Worm (Caenorhabditis elegans) whole organism, young adult: ENCODE data around the gene F26F2.5.
A peak's percentile ranks its signal among the peaks of the same experiment; 100 is the strongest.

ENCODE experiments used
- B0035.1 ChIP-seq: sonication (generic microtip); optimal IDR thresholded peaks from 2 replicates; lab custom pipeline; 2016; ENCODE audit warnings: missing genetic modification characterization, mild to moderate bottlenecking, missing compliant biosample characterization, missing genotype, missing genetic modification reagents
- B0261.1 ChIP-seq: sonication (generic microtip); optimal IDR thresholded peaks from 2 replicates; lab custom pipeline; 2016; ENCODE audit warnings: mild to moderate bottlenecking, missing genetic modification characterization, moderate library complexity, missing compliant biosample characterization
- B0336.3 ChIP-seq: fragments of 200-800 bp; sonication (Bioruptor generic); IDR thresholded peaks from 2 replicates; pipeline ENCODE4 v1.3.6; 2022; ENCODE audit warnings: missing genetic modification characterization, missing compliant biosample characterization
- F33H1.4 ChIP-seq: fragments of 200-800 bp; sonication (Bioruptor generic); IDR thresholded peaks from 2 replicates; pipeline ENCODE4 v1.3.6; 2022; ENCODE audit warnings: missing genetic modification reagents, missing genetic modification characterization, missing compliant biosample characterization
- F37B4.10 ChIP-seq: fragments of 200-800 bp; sonication (Bioruptor generic); IDR thresholded peaks from 2 replicates; pipeline ENCODE4 v1.3.6; 2022; ENCODE audit warnings: missing genetic modification characterization, missing compliant biosample characterization
- F39B2.1 ChIP-seq: fragments of 200-800 bp; sonication (Bioruptor generic); IDR thresholded peaks from 2 replicates; pipeline ENCODE4 v1.3.6; 2022; ENCODE audit warnings: missing genetic modification reagents, missing genetic modification characterization, missing compliant biosample characterization
- K11D2.4 ChIP-seq: fragments of 200-800 bp; sonication (Bioruptor generic); IDR thresholded peaks from 2 replicates; pipeline ENCODE4 v1.3.6; 2022; ENCODE audit warnings: missing genetic modification reagents, missing genetic modification characterization, missing compliant biosample characterization
- Y53G8AR.9 ChIP-seq: fragments of 200-800 bp; sonication (Bioruptor generic); conservative IDR thresholded peaks from 2 replicates; pipeline ENCODE4 v1.3.6; 2022; ENCODE audit warnings: missing genetic modification reagents, missing genetic modification characterization, missing compliant biosample characterization
- Y67H2A.10 ChIP-seq: fragments of 200-800 bp; sonication (Bioruptor generic); conservative IDR thresholded peaks from 2 replicates; pipeline ENCODE4 v1.3.6; 2022; ENCODE audit warnings: missing genetic modification reagents, missing genetic modification characterization, missing compliant biosample characterization
- ama-1 ChIP-seq, 3 experiments: fragments of 150-350 bp in 1 of 3; sonication (generic microtip) in 2 of 3; optimal IDR thresholded peaks; 2 replicates each; lab custom pipeline; 2014 to 2018; ENCODE audit warnings: missing biosample characterization in 2 of 3, missing genetic modification characterization in 2 of 3, missing genetic modification reagents in 2 of 3
- athp-1 ChIP-seq: sonication (generic microtip); optimal IDR thresholded peaks from 2 replicates; lab custom pipeline; 2017; ENCODE audit warnings: mild to moderate bottlenecking, missing genetic modification characterization, missing compliant biosample characterization
- attf-3 ChIP-seq: fragments of 200-800 bp; sonication (Bioruptor generic); conservative IDR thresholded peaks from 2 replicates; pipeline ENCODE4 v1.3.6; 2022; ENCODE audit warnings: missing genetic modification reagents, missing genetic modification characterization, missing compliant biosample characterization
- attf-6 ChIP-seq: fragments of 200-800 bp; sonication (Bioruptor generic); IDR thresholded peaks from 2 replicates; pipeline ENCODE4 v1.3.6; 2022; ENCODE audit warnings: missing genetic modification reagents, missing genetic modification characterization, missing compliant biosample characterization
- bed-1 ChIP-seq: fragments of 200-800 bp; sonication (Bioruptor generic); IDR thresholded peaks from 2 replicates; pipeline ENCODE4 v1.3.6; 2022; ENCODE audit warnings: missing genetic modification reagents, missing genetic modification characterization, missing compliant biosample characterization
- bed-2 ChIP-seq: fragments of 200-800 bp; sonication (Bioruptor generic); IDR thresholded peaks from 2 replicates; pipeline ENCODE4 v1.3.6; 2022; ENCODE audit warnings: missing genetic modification reagents, missing genetic modification characterization, missing compliant biosample characterization
- ccch-3 ChIP-seq: fragments of 200-800 bp; sonication (Bioruptor generic); optimal IDR thresholded peaks from 2 replicates; lab custom pipeline; 2018; ENCODE audit warnings: mild to moderate bottlenecking, missing genetic modification characterization, missing compliant biosample characterization
- cebp-2 ChIP-seq: fragments of 200-800 bp; sonication (Bioruptor generic); IDR thresholded peaks from 2 replicates; pipeline ENCODE4 v1.3.6; 2022; ENCODE audit warnings: missing genetic modification characterization, missing compliant biosample characterization
- ceh-40 ChIP-seq: fragments of 200-800 bp; sonication (Bioruptor generic); IDR thresholded peaks from 2 replicates; pipeline ENCODE4 v1.3.6; 2022; ENCODE audit warnings: missing genetic modification characterization, missing compliant biosample characterization
- dox-1 ChIP-seq: fragments of 200-800 bp; sonication (Bioruptor generic); IDR thresholded peaks from 2 replicates; pipeline ENCODE4 v1.3.6; 2022; ENCODE audit warnings: missing genetic modification reagents, missing genetic modification characterization, missing compliant biosample characterization
- dpl-1 ChIP-seq: fragments of 150-350 bp; optimal IDR thresholded peaks from 2 replicates; lab custom pipeline; 2014; ENCODE audit warnings: missing biosample characterization, missing genetic modification reagents, missing genetic modification characterization
- egl-44 ChIP-seq: fragments of 200-800 bp; sonication (Bioruptor generic); IDR thresholded peaks from 2 replicates; pipeline ENCODE4 v1.3.6; 2022; ENCODE audit warnings: missing genetic modification reagents, missing genetic modification characterization, missing compliant biosample characterization
- ets-4 ChIP-seq: fragments of 200-800 bp; sonication (Bioruptor generic); optimal IDR thresholded peaks from 2 replicates; lab custom pipeline; 2018; ENCODE audit warnings: mild to moderate bottlenecking, missing genetic modification characterization, missing compliant biosample characterization
- hlh-26 ChIP-seq: fragments of 200-800 bp; sonication (Bioruptor generic); conservative IDR thresholded peaks from 2 replicates; pipeline ENCODE4 v1.3.6; 2022; ENCODE audit warnings: missing genetic modification reagents, missing genetic modification characterization, missing compliant biosample characterization
- hmg-1.2 ChIP-seq: fragments of 200-800 bp; sonication (Bioruptor generic); IDR thresholded peaks from 2 replicates; pipeline ENCODE4 v1.3.6; 2022; ENCODE audit warnings: missing genetic modification reagents, missing genetic modification characterization, missing compliant biosample characterization
- hmg-20 ChIP-seq: fragments of 200-800 bp; sonication (Bioruptor generic); IDR thresholded peaks from 2 replicates; pipeline ENCODE4 v1.3.6; 2022; ENCODE audit warnings: missing genetic modification reagents, missing genetic modification characterization, missing compliant biosample characterization
- lin-35 ChIP-seq, 3 experiments: fragments of 150-350 bp in 2 of 3; sonication (generic microtip) in 1 of 3; optimal IDR thresholded peaks; 2 replicates each; lab custom pipeline; 2014 to 2018; ENCODE audit warnings: missing biosample characterization in 3 of 3, missing genetic modification characterization in 3 of 3, missing genetic modification reagents in 3 of 3
- lin-40 ChIP-seq: sonication (generic microtip); optimal IDR thresholded peaks from 2 replicates; lab custom pipeline; 2016; ENCODE audit warnings: missing genetic modification characterization, mild to moderate bottlenecking, missing compliant biosample characterization, missing genotype, missing genetic modification reagents
- lir-1 ChIP-seq: fragments of 200-800 bp; sonication (Bioruptor generic); conservative IDR thresholded peaks from 2 replicates; pipeline ENCODE4 v1.3.6; 2022; ENCODE audit warnings: missing genetic modification reagents, missing genetic modification characterization, missing compliant biosample characterization
- madf-6 ChIP-seq: fragments of 200-800 bp; sonication (Bioruptor generic); IDR thresholded peaks from 2 replicates; pipeline ENCODE4 v1.3.6; 2022; ENCODE audit warnings: missing genetic modification reagents, missing genetic modification characterization, missing compliant biosample characterization
- madf-8 ChIP-seq: fragments of 200-800 bp; sonication (Bioruptor generic); conservative IDR thresholded peaks from 2 replicates; pipeline ENCODE4 v1.3.6; 2022; ENCODE audit warnings: missing genetic modification reagents, missing genetic modification characterization, missing compliant biosample characterization
- mcd-1 ChIP-seq: fragments of 200-800 bp; sonication (Bioruptor generic); IDR thresholded peaks from 2 replicates; pipeline ENCODE4 v1.3.6; 2022; ENCODE audit warnings: missing genetic modification reagents, missing genetic modification characterization, missing compliant biosample characterization
- mes-4 ChIP-seq: sonication (generic microtip); optimal IDR thresholded peaks from 2 replicates; lab custom pipeline; 2016; ENCODE audit warnings: missing genotype, missing genetic modification characterization, missing compliant biosample characterization
- nfyb-1 ChIP-seq: fragments of 200-800 bp; sonication (Bioruptor generic); IDR thresholded peaks from 2 replicates; pipeline ENCODE4 v1.3.6; 2022; ENCODE audit warnings: missing genetic modification reagents, missing genetic modification characterization, missing compliant biosample characterization
- nhr-179 ChIP-seq: sonication (generic microtip); optimal IDR thresholded peaks from 2 replicates; lab custom pipeline; 2016; ENCODE audit warnings: mild to moderate bottlenecking, missing genetic modification characterization, missing compliant biosample characterization
- nhr-80 ChIP-seq: sonication (generic microtip); optimal IDR thresholded peaks from 2 replicates; lab custom pipeline; 2016; ENCODE audit warnings: missing genetic modification characterization, missing compliant biosample characterization
- pbrm-1 ChIP-seq: fragments of 200-800 bp; sonication (Bioruptor generic); IDR thresholded peaks from 2 replicates; pipeline ENCODE4 v1.3.6; 2022; ENCODE audit warnings: missing genetic modification reagents, missing genetic modification characterization, missing compliant biosample characterization
- rcor-1 ChIP-seq: fragments of 200-800 bp; sonication (Bioruptor generic); IDR thresholded peaks from 2 replicates; pipeline ENCODE4 v1.3.6; 2022; ENCODE audit warnings: missing genetic modification reagents, missing genetic modification characterization, missing compliant biosample characterization
- repo-1 ChIP-seq: sonication (generic microtip); optimal IDR thresholded peaks from 2 replicates; lab custom pipeline; 2017; ENCODE audit warnings: mild to moderate bottlenecking, missing genetic modification characterization, missing compliant biosample characterization
- sptf-2 ChIP-seq: fragments of 200-800 bp; sonication (Bioruptor generic); optimal IDR thresholded peaks from 2 replicates; lab custom pipeline; 2018; ENCODE audit warnings: mild to moderate bottlenecking, missing genetic modification characterization, missing compliant biosample characterization
- tbp1 ChIP-seq: fragments of 200-800 bp; sonication (Bioruptor generic); optimal IDR thresholded peaks from 2 replicates; lab custom pipeline; 2018; ENCODE audit warnings: mild to moderate bottlenecking, missing genetic modification characterization, missing compliant biosample characterization
- unc-130 ChIP-seq: sonication (generic microtip); optimal IDR thresholded peaks from 2 replicates; lab custom pipeline; 2016; ENCODE audit warnings: missing genetic modification reagents, missing genetic modification characterization, missing compliant biosample characterization
- xnd-1 ChIP-seq: sonication (generic microtip); optimal IDR thresholded peaks from 2 replicates; lab custom pipeline; 2016; ENCODE audit warnings: missing genotype, missing genetic modification reagents, missing genetic modification characterization, missing compliant biosample characterization
- ztf-3 ChIP-seq: fragments of 200-800 bp; sonication (Bioruptor generic); optimal IDR thresholded peaks from 2 replicates; lab custom pipeline; 2018; ENCODE audit warnings: mild to moderate bottlenecking, missing genetic modification characterization, missing compliant biosample characterization
- ztf-6 ChIP-seq: fragments of 200-800 bp; sonication (Bioruptor generic); IDR thresholded peaks from 2 replicates; pipeline ENCODE4 v1.3.6; 2022; ENCODE audit warnings: missing genetic modification reagents, missing genetic modification characterization, missing compliant biosample characterization

Gene F26F2.5

ce11 chrV:20544610-20545009 is 28.9 kb upstream of the F26F2.5 start:
- TF ChIP-seq madf-8 (GFP tag; lab: Robert Waterston, UW) (no peak), attf-6 (no peak), cebp-2 (GFP tag; lab: Robert Waterston, UW) (no peak), dox-1 (GFP tag; lab: Robert Waterston, UW) (no peak), ama-1 (optimal IDR thresholded peaks at IDR 0.05; lab: Kevin White, UChicago) (no peak), ama-1 (GFP tag; optimal IDR thresholded peaks at IDR 0.05; lab: Kevin White, UChicago) (no peak), hmg-1.2 (peak; percentile 72), nhr-179 (tag; lab: Kevin White, UChicago) (no peak), lir-1 (no peak), ccch-3 (GFP tag; lab: Kevin White, UChicago) (no peak)

- TF ChIP-seq tbp1 (GFP tag; lab: Kevin White, UChicago) = no peak
- no peak for TF ChIP-seq ets-4
- no peak for TF ChIP-seq ama-1 (optimal IDR thresholded peaks at IDR 0.05; lab: Kevin White, UChicago)
- TF ChIP-seq ama-1 (GFP tag; optimal IDR thresholded peaks at IDR 0.05; lab: Kevin White, UChicago) = no peak
- TF ChIP-seq hmg-20 = no peak
- no peak for TF ChIP-seq hmg-1.2
- TF ChIP-seq Y53G8AR.9 (GFP tag; lab: Robert Waterston, UW) = no peak
- no peak for TF ChIP-seq lin-35 (GFP tag; optimal IDR thresholded peaks at IDR 0.05; lab: Kevin White, UChicago)
- TF ChIP-seq lin-40 (tag; lab: Kevin White, UChicago) = no peak
- TF ChIP-seq ztf-3 (GFP tag; lab: Kevin White, UChicago) = no peak
- no peak for TF ChIP-seq ceh-40
- no peak for TF ChIP-seq sptf-2 (GFP tag; lab: Kevin White, UChicago)
- TF ChIP-seq Y67H2A.10 (GFP tag; lab: Robert Waterston, UW) = no peak
- TF ChIP-seq B0336.3 = no peak
- TF ChIP-seq ztf-6 (GFP tag; lab: Robert Waterston, UW) = no peak
Measured at ce11 chrV:20545742-20546141, 27.8 kb upstream of the F26F2.5 start.

DNA sequence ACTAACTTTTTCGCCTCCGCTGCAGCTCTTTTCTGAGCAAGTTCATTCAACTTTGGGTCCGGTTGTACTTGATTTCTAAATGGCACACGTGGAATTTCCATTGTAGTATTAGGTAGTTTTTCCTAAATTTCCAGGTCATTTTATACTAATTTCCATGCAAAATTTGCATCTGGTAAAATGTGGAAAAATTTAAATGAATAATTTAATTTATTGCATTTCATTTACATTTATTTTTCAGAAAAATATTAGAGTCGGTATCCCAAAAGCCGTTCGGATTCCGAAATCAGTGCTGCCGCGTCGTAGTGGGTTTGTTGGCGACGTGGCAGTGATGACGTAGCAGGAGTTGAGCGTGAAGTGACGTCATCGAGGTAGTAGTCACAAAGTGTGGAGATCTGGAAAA is 26.4 kb upstream of the F26F2.5 start, which contains the start of gene Y38H6C.18:
TSS of gene Y38H6C.18 (minus strand) at position 101 of the 400 bp plus-strand sequence.
- TF ChIP-seq mes-4 (tag; lab: Kevin White, UChicago) = no peak
- TF ChIP-seq bed-2 (GFP tag; lab: Robert Waterston, UW) = no peak
- TF ChIP-seq hlh-26 (GFP tag; lab: Robert Waterston, UW) = no peak
- TF ChIP-seq B0261.1 (tag; lab: Kevin White, UChicago) = no peak
- TF ChIP-seq B0035.1 (tag; lab: Kevin White, UChicago) = no peak
- no peak for TF ChIP-seq unc-130
- no peak for TF ChIP-seq lir-1
- TF ChIP-seq pbrm-1 = no peak
- TF ChIP-seq nfyb-1 (GFP tag; lab: Robert Waterston, UW) = no peak
- no peak for TF ChIP-seq rcor-1 (GFP tag; lab: Robert Waterston, UW)
- TF ChIP-seq bed-1 (GFP tag; lab: Robert Waterston, UW) = no peak

- TF ChIP-seq rcor-1 (GFP tag; lab: Robert Waterston, UW) (no peak), attf-3 (GFP tag; lab: Robert Waterston, UW) (no peak), madf-8 (GFP tag; lab: Robert Waterston, UW) (no peak), F39B2.1 (GFP tag; lab: Robert Waterston, UW) (no peak), athp-1 (tag; lab: Kevin White, UChicago) (no peak), Y53G8AR.9 (GFP tag; lab: Robert Waterston, UW) (no peak), dpl-1 (GFP tag; lab: Kevin White, UChicago) (no peak), F37B4.10 (GFP tag; lab: Robert Waterston, UW) (no peak), egl-44 (no peak), repo-1 (no peak), madf-6 (GFP tag; lab: Robert Waterston, UW) (no peak), lir-1 (no peak), F33H1.4 (no peak), xnd-1 (no peak), hmg-20 (no peak), B0261.1 (tag; lab: Kevin White, UChicago) (no peak), nhr-80 (tag; lab: Kevin White, UChicago) (no peak), K11D2.4 (no peak), mcd-1 (GFP tag; lab: Robert Waterston, UW) (no peak)
- TF ChIP-seq, all 124 proteins: peak for 0
Measured at ce11 chrV:20551096-20551495, 22.4 kb upstream of the F26F2.5 start, which contains the start of gene Y38H6C.20. TSS of gene Y38H6C.20 (minus strand) at chrV:20551196.
